Worm (Caenorhabditis elegans) whole organism, L3 larva: Measurements from ENCODE around the gene K08F8.15.

Source experiments
- R02D3.7 ChIP-seq: fragments of 150-350 bp; optimal IDR thresholded peaks from 2 replicates; lab custom pipeline; 2014; ENCODE audit warnings: missing biosample characterization, missing genetic modification characterization
- ZK546.5 ChIP-seq: sonication (generic microtip); optimal IDR thresholded peaks from 2 replicates; lab custom pipeline; 2017; ENCODE audit warnings: missing biosample characterization, missing genetic modification characterization
- aly-2 ChIP-seq: fragments of 150-350 bp; optimal IDR thresholded peaks from 2 replicates; lab custom pipeline; 2014; ENCODE audit warnings: missing biosample characterization, missing genetic modification characterization
- ama-1 ChIP-seq: fragments of 150-350 bp; optimal IDR thresholded peaks from 2 replicates; lab custom pipeline; 2018
- ceh-16 ChIP-seq: sonication (generic microtip); optimal IDR thresholded peaks from 2 replicates; lab custom pipeline; 2017; ENCODE audit warnings: missing biosample characterization, missing genetic modification characterization
- ceh-28 ChIP-seq: fragments of 150-350 bp; optimal IDR thresholded peaks from 2 replicates; lab custom pipeline; 2014; ENCODE audit warnings: missing biosample characterization, missing genetic modification reagents, missing genetic modification characterization
- ceh-82 ChIP-seq: fragments of 150-350 bp; optimal IDR thresholded peaks from 2 replicates; lab custom pipeline; 2014; ENCODE audit warnings: missing biosample characterization, missing genetic modification characterization
- ceh-9 ChIP-seq: sonication (generic microtip); optimal IDR thresholded peaks from 2 replicates; lab custom pipeline; 2018; ENCODE audit warnings: missing biosample characterization, missing genetic modification characterization
- daf-12 ChIP-seq: fragments of 150-350 bp; optimal IDR thresholded peaks from 2 replicates; lab custom pipeline; 2014; ENCODE audit warnings: missing biosample characterization, missing genetic modification reagents, missing genetic modification characterization
- egl-5 ChIP-seq: fragments of 150-350 bp; optimal IDR thresholded peaks from 2 replicates; lab custom pipeline; 2017; ENCODE audit warnings: missing biosample characterization, missing genetic modification reagents, missing genetic modification characterization, inconsistent platforms
- elt-1 ChIP-seq: fragments of 150-350 bp; optimal IDR thresholded peaks from 2 replicates; lab custom pipeline; 2014; ENCODE audit warnings: missing biosample characterization, missing genetic modification characterization
- elt-2 ChIP-seq: sonication (generic microtip); optimal IDR thresholded peaks from 2 replicates; lab custom pipeline; 2016; ENCODE audit warnings: missing genetic modification reagents, mild to moderate bottlenecking, missing genetic modification characterization, missing compliant biosample characterization
- elt-3 ChIP-seq, 3 experiments: fragments of 150-350 bp in 1 of 3; sonication (generic microtip) in 2 of 3; optimal IDR thresholded peaks; 2 replicates in 2 of 3; 4 replicates in 1 of 3; lab custom pipeline; 2014 to 2017; ENCODE audit warnings: missing biosample characterization in 3 of 3, missing genetic modification characterization in 3 of 3
- eor-1 ChIP-seq, 2 experiments: fragments of 150-350 bp; optimal IDR thresholded peaks; 2 replicates each; lab custom pipeline; 2014 to 2018; ENCODE audit warnings: missing biosample characterization in 2 of 2, missing genetic modification characterization in 2 of 2
- fkh-10 ChIP-seq: sonication (generic microtip); optimal IDR thresholded peaks from 2 replicates; lab custom pipeline; 2017; ENCODE audit warnings: missing biosample characterization, missing genetic modification reagents, missing genetic modification characterization
- fkh-2 ChIP-seq: fragments of 150-350 bp; optimal IDR thresholded peaks from 2 replicates; lab custom pipeline; 2014; ENCODE audit warnings: missing biosample characterization, missing genetic modification reagents, missing genetic modification characterization
- fos-1 ChIP-seq: fragments of 150-350 bp; optimal IDR thresholded peaks from 2 replicates; lab custom pipeline; 2014; ENCODE audit warnings: missing biosample characterization, missing genetic modification characterization
- hmg-11 ChIP-seq: sonication (generic microtip); optimal IDR thresholded peaks from 2 replicates; lab custom pipeline; 2016; ENCODE audit warnings: missing genetic modification characterization, missing compliant biosample characterization
- jun-1 ChIP-seq: fragments of 150-350 bp; optimal IDR thresholded peaks from 2 replicates; lab custom pipeline; 2014; ENCODE audit warnings: missing biosample characterization, missing genetic modification reagents, missing genetic modification characterization
- lin-15B ChIP-seq: fragments of 150-350 bp; optimal IDR thresholded peaks from 2 replicates; lab custom pipeline; 2014; ENCODE audit warnings: missing biosample characterization, missing genetic modification characterization
- lin-39 ChIP-seq: fragments of 150-350 bp; optimal IDR thresholded peaks from 2 replicates; lab custom pipeline; 2018; ENCODE audit warnings: missing biosample characterization, missing genetic modification reagents, missing genetic modification characterization
- lsy-12 ChIP-seq: sonication (generic microtip); optimal IDR thresholded peaks from 2 replicates; lab custom pipeline; 2016; ENCODE audit warnings: mild to moderate bottlenecking, missing genetic modification characterization, missing compliant biosample characterization
- mdl-1 ChIP-seq: fragments of 150-350 bp; optimal IDR thresholded peaks from 2 replicates; lab custom pipeline; 2014; ENCODE audit warnings: missing biosample characterization, missing genetic modification characterization
- mml-1 ChIP-seq: fragments of 150-350 bp; sonication (generic microtip); optimal IDR thresholded peaks from 3 replicates; lab custom pipeline; 2014; ENCODE audit warnings: missing biosample characterization, missing genetic modification characterization
- nfya-1 ChIP-seq: sonication (generic microtip); optimal IDR thresholded peaks from 2 replicates; lab custom pipeline; 2017; ENCODE audit warnings: missing genetic modification characterization, mild to moderate bottlenecking, missing compliant biosample characterization, antibody characterized with exemption, moderate library complexity; ENCODE audit not compliant: insufficient read depth
- nhr-11 ChIP-seq: fragments of 150-350 bp; optimal IDR thresholded peaks from 2 replicates; lab custom pipeline; 2014; ENCODE audit warnings: missing biosample characterization, missing genetic modification characterization
- nhr-12 ChIP-seq: fragments of 150-350 bp; optimal IDR thresholded peaks from 2 replicates; lab custom pipeline; 2014; ENCODE audit warnings: missing biosample characterization, missing genetic modification characterization
- nhr-23 ChIP-seq: fragments of 150-350 bp; optimal IDR thresholded peaks from 2 replicates; lab custom pipeline; 2014; ENCODE audit warnings: missing biosample characterization, missing genetic modification reagents, missing genetic modification characterization
- nhr-237 ChIP-seq: fragments of 150-350 bp; optimal IDR thresholded peaks from 2 replicates; lab custom pipeline; 2014; ENCODE audit warnings: missing biosample characterization, missing genetic modification characterization
- nhr-25 ChIP-seq: sonication (generic microtip); optimal IDR thresholded peaks from 2 replicates; lab custom pipeline; 2017; ENCODE audit warnings: missing biosample characterization, missing genetic modification characterization
- nhr-28 ChIP-seq: fragments of 150-350 bp; optimal IDR thresholded peaks from 2 replicates; lab custom pipeline; 2014; ENCODE audit warnings: missing biosample characterization, missing genetic modification characterization
- nhr-43 ChIP-seq: sonication (generic microtip); optimal IDR thresholded peaks from 2 replicates; lab custom pipeline; 2016; ENCODE audit warnings: mild to moderate bottlenecking, missing genetic modification characterization, missing compliant biosample characterization; ENCODE audit not compliant: poor library complexity, severe bottlenecking
- nhr-67 ChIP-seq: fragments of 150-350 bp; optimal IDR thresholded peaks from 2 replicates; lab custom pipeline; 2014; ENCODE audit warnings: missing biosample characterization, missing genetic modification characterization
- nhr-76 ChIP-seq: fragments of 150-350 bp; sonication (generic microtip); optimal IDR thresholded peaks from 5 replicates; lab custom pipeline; 2014; ENCODE audit warnings: missing biosample characterization, missing genetic modification characterization
- nhr-77 ChIP-seq: fragments of 150-350 bp; optimal IDR thresholded peaks from 2 replicates; lab custom pipeline; 2014; ENCODE audit warnings: missing biosample characterization, missing genetic modification characterization
- pha-4 ChIP-seq: fragments of 150-350 bp; optimal IDR thresholded peaks from 2 replicates; lab custom pipeline; 2014; ENCODE audit warnings: missing biosample characterization, missing genetic modification reagents, missing genetic modification characterization
- pqm-1 ChIP-seq: fragments of 150-350 bp; optimal IDR thresholded peaks from 2 replicates; lab custom pipeline; 2017; ENCODE audit warnings: missing biosample characterization, missing genetic modification characterization, inconsistent platforms
- sea-2 ChIP-seq: fragments of 150-350 bp; sonication (generic microtip); optimal IDR thresholded peaks from 4 replicates; lab custom pipeline; 2014; ENCODE audit warnings: missing biosample characterization, missing genetic modification reagents, missing genetic modification characterization
- skn-1 ChIP-seq: fragments of 150-350 bp; optimal IDR thresholded peaks from 2 replicates; lab custom pipeline; 2014; ENCODE audit warnings: missing biosample characterization, missing genetic modification characterization
- snpc-4 ChIP-seq: fragments of 150-350 bp; optimal IDR thresholded peaks from 2 replicates; lab custom pipeline; 2014; ENCODE audit warnings: missing biosample characterization, missing genetic modification characterization
- unc-39 ChIP-seq: sonication (generic microtip); optimal IDR thresholded peaks from 4 replicates; lab custom pipeline; 2017; ENCODE audit warnings: missing biosample characterization, missing genetic modification characterization
- unc-62 ChIP-seq: fragments of 150-350 bp; sonication (generic microtip); optimal IDR thresholded peaks from 4 replicates; lab custom pipeline; 2014; ENCODE audit warnings: missing biosample characterization, missing genetic modification reagents, missing genetic modification characterization
- zag-1 ChIP-seq: fragments of 150-350 bp; optimal IDR thresholded peaks from 2 replicates; lab custom pipeline; 2014; ENCODE audit warnings: missing biosample characterization, missing genetic modification characterization
- ztf-4 ChIP-seq: fragments of 150-350 bp; optimal IDR thresholded peaks from 2 replicates; lab custom pipeline; 2014; ENCODE audit warnings: missing biosample characterization, missing genetic modification characterization

The K08F8.15 gene

DNA sequence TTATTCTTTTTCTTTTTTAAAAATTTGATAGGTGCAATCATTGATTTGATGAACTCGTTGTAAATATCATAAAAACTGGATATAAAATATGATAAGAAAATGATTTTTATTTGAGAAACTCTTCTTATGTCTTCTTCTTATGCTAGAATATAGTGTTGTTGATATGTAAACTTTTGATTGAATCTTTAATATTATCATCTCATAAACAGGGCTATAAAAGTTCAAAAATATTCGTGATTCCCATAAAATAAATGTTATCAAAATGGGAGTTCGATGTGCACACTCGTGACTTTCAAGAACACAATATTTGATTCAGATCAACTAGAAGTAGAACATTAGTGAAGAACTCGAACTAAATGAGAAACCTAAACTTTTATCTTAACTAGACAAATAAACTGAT lies 27.7 kb upstream of the K08F8.15 start:
- peak; percentile 47 for TF ChIP-seq jun-1 (tag; lab: Kevin White, UChicago)
- peak; percentile 80 for TF ChIP-seq pqm-1
- TF ChIP-seq elt-3 (tag; optimal IDR thresholded peaks at IDR 0.05; lab: Kevin White, UChicago), result no peak
- TF ChIP-seq elt-2 (tag; lab: Kevin White, UChicago), result peak; percentile 89
- TF ChIP-seq mml-1 (tag; lab: Kevin White, UChicago), result no peak
- TF ChIP-seq pha-4 (tag; lab: Kevin White, UChicago), result peak; percentile 52

DNA sequence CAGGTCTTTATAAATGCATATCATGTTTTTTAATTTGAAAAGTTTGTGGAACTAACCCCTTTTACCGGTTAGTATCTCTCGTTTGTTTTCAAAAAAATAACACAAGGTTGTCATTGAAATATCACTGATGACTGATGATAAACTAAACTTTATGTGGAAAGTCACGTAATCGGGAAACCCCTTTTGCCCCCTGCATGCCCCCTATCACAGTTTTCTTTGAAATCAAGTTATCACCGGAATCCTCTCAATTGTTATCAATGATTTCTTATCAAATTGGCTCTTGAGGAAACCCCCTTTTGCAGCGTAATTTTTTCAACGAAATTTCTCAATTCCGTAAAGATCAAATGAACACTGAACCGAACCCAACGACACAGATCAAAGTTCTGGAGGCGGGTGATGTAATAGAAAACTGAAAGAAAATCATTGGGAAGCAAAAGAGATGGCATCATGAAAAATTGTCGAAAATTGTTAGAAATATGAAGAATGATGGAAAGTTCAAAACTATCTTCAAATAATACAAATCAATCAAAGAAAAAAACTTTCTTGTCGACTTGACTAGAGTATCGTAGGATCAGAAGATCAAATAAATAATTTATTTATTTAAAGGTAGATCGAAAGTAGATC lies 26.2 kb upstream of the K08F8.15 start:
- TF ChIP-seq zag-1 (tag; lab: Kevin White, UChicago) (no peak), egl-5 (tag; lab: Kevin White, UChicago) (no peak), elt-1 (tag; lab: Kevin White, UChicago) (no peak), nhr-77 (tag; lab: Kevin White, UChicago) (no peak), lin-39 (tag; lab: Kevin White, UChicago) (no peak), ceh-16 (tag; lab: Kevin White, UChicago) (no peak), R02D3.7 (tag; lab: Kevin White, UChicago) (peak; percentile 7), mdl-1 (tag; lab: Kevin White, UChicago) (peak; percentile 39), elt-3 (tag; optimal IDR thresholded peaks at IDR 0.05; lab: Kevin White, UChicago) (peak; percentile 42 to 91 (median 87)), nhr-76 (tag; lab: Kevin White, UChicago) (no peak), unc-62 (GFP tag; lab: Kevin White, UChicago) (no peak), jun-1 (tag; lab: Kevin White, UChicago) (peak; percentile 67), elt-2 (tag; lab: Kevin White, UChicago) (peak; percentile 95), aly-2 (tag; lab: Kevin White, UChicago) (no peak), snpc-4 (tag; lab: Kevin White, UChicago) (no peak), nhr-11 (tag; lab: Kevin White, UChicago) (no peak), nhr-23 (tag; lab: Kevin White, UChicago) (peak; percentile 51), nhr-28 (tag; lab: Kevin White, UChicago) (no peak), nhr-12 (tag; lab: Kevin White, UChicago) (no peak), sea-2 (GFP tag; lab: Kevin White, UChicago) (no peak), ztf-4 (tag; lab: Kevin White, UChicago) (no peak), fkh-10 (no peak), nhr-237 (tag; lab: Kevin White, UChicago) (no peak), pqm-1 (peak; percentile 88), skn-1 (tag; lab: Kevin White, UChicago) (no peak), ceh-82 (tag; lab: Kevin White, UChicago) (no peak), fos-1 (tag; lab: Kevin White, UChicago) (peak; percentile 66), nhr-67 (tag; lab: Kevin White, UChicago) (no peak), daf-12 (tag; lab: Kevin White, UChicago) (no peak), lsy-12 (tag; lab: Kevin White, UChicago) (no peak), ceh-28 (tag; lab: Kevin White, UChicago) (no peak), ZK546.5 (tag; lab: Kevin White, UChicago) (no peak), ceh-9 (tag; lab: Kevin White, UChicago) (no peak), unc-39 (tag; lab: Kevin White, UChicago) (no peak), ama-1 (lab: Kevin White, UChicago) (no peak), eor-1 (tag; optimal IDR thresholded peaks at IDR 0.05; lab: Kevin White, UChicago) (no peak), nhr-43 (tag; lab: Kevin White, UChicago) (peak; percentile 65), hmg-11 (tag; lab: Kevin White, UChicago) (no peak), nhr-25 (tag; lab: Kevin White, UChicago) (peak; percentile 6), fkh-2 (tag; lab: Kevin White, UChicago) (no peak), lin-15B (tag; lab: Kevin White, UChicago) (no peak), nfya-1 (tag; lab: Kevin White, UChicago) (peak; percentile 17)
